Worm (Caenorhabditis elegans): ENCODE measurements around the gene ser-1.

The ser-1 gene

ce11 chrX:16618727-16619126, 39.2 kb downstream of the ser-1 start (continued):
- TF ChIP-seq D2030.7 (GFP tag; IDR thresholded peaks at IDR 0.05) (no peak), attf-5 (GFP tag; optimal IDR thresholded peaks at IDR 0.05) (no peak), F23B12.7 (tag; optimal IDR thresholded peaks at IDR 0.05; ENCODE audit: insufficient read depth) (no peak), snpc-1.3 (tag; optimal IDR thresholded peaks at IDR 0.05; ENCODE audit: insufficient read depth) (no peak), F49E8.2 (tag; optimal IDR thresholded peaks at IDR 0.05; ENCODE audit: insufficient read depth) (no peak), aptf-3 (GFP tag; IDR thresholded peaks at IDR 0.05) (no peak), athp-1 (tag; optimal IDR thresholded peaks at IDR 0.05) (no peak), Y56A3A.18 (GFP tag; IDR thresholded peaks at IDR 0.05) (no peak)

ce11 chrX:16619158-16619557, 39.6 kb downstream of the ser-1 start:
- TF ChIP-seq him-1 (tag; optimal IDR thresholded peaks at IDR 0.05) (peak; percentile 45), ceh-40 (GFP tag; IDR thresholded peaks at IDR 0.05) (0 out of 2 replicates have a peak, but pooled peaks have one; percentile 74), snpc-3.4 (tag; optimal IDR thresholded peaks at IDR 0.05) (peak; percentile 61), ztf-6 (GFP tag; IDR thresholded peaks at IDR 0.05) (0 out of 2 replicates have a peak, but pooled peaks have one; percentile 45), unc-130 (GFP tag; optimal IDR thresholded peaks at IDR 0.05) (peak; percentile 45), cebp-2 (GFP tag; IDR thresholded peaks at IDR 0.05) (0 out of 2 replicates have a peak, but pooled peaks have one; percentile 74), bed-2 (GFP tag; IDR thresholded peaks at IDR 0.05) (peak; percentile 52; the same call in 1 of the 2 replicates), rec-8 (tag; optimal IDR thresholded peaks at IDR 0.05) (peak; percentile 66 to 81), hlh-12 (tag; optimal IDR thresholded peaks at IDR 0.05) (peak; percentile 45), pbrm-1 (GFP tag; IDR thresholded peaks at IDR 0.05) (peak; percentile 70), F55B11.4 (tag; optimal IDR thresholded peaks at IDR 0.05; ENCODE audit: borderline replicate concordance, insufficient read depth) (no peak), B0336.3 (GFP tag; IDR thresholded peaks at IDR 0.05) (no peak), ztf-25 (GFP tag; IDR thresholded peaks at IDR 0.05) (peak; percentile 70; the same call in 1 of the 2 replicates), ZK185.1 (tag; optimal IDR thresholded peaks at IDR 0.05; ENCODE audit: poor library complexity, severe bottlenecking) (peak; percentile 42), aptf-3 (GFP tag; IDR thresholded peaks at IDR 0.05) (0 out of 2 replicates have a peak, but pooled peaks have one; percentile 79), hrde-1 (tag; optimal IDR thresholded peaks at IDR 0.05; ENCODE audit: borderline replicate concordance) (peak; percentile 62), snpc-1.1 (tag; optimal IDR thresholded peaks at IDR 0.05; ENCODE audit: insufficient read depth) (peak; percentile 52), akir-1 (GFP tag; optimal IDR thresholded peaks at IDR 0.05) (no peak), Y79H2A.3 (GFP tag; conservative IDR thresholded peaks at IDR 0.05) (no peak), T26A5.8 (tag; optimal IDR thresholded peaks at IDR 0.05) (peak; percentile 24), sdz-38 (tag; optimal IDR thresholded peaks at IDR 0.05) (no peak), lag-1 (GFP tag; IDR thresholded peaks at IDR 0.05) (no peak), egl-44 (GFP tag; IDR thresholded peaks at IDR 0.05) (peak; percentile 65; the same call in 1 of the 2 replicates), pha-4 (tag; optimal IDR thresholded peaks at IDR 0.05) (no peak), T07F8.4 (tag; optimal IDR thresholded peaks at IDR 0.05) (peak; percentile 54), sea-2 (GFP tag; IDR thresholded peaks at IDR 0.05) (no peak), ets-4 (GFP tag; optimal IDR thresholded peaks at IDR 0.05) (no peak), nhr-179 (tag; optimal IDR thresholded peaks at IDR 0.05) (peak; percentile 8), mxl-1 (tag; optimal IDR thresholded peaks at IDR 0.05) (peak; percentile 60), ztf-26 (tag; optimal IDR thresholded peaks at IDR 0.05) (peak; percentile 34), tlf-1 (GFP tag; optimal IDR thresholded peaks at IDR 0.05) (peak; percentile 30), madf-10 (tag; optimal IDR thresholded peaks at IDR 0.05) (peak; percentile 53), madf-3 (GFP tag; IDR thresholded peaks at IDR 0.05) (no peak), egrh-3 (GFP tag; IDR thresholded peaks at IDR 0.05) (no peak), tbp1 (GFP tag; optimal IDR thresholded peaks at IDR 0.05) (peak; percentile 89), lsy-27 (tag; optimal IDR thresholded peaks at IDR 0.05; ENCODE audit: borderline replicate concordance, insufficient read depth) (no peak), unc-62 (GFP tag; optimal IDR thresholded peaks at IDR 0.05) (no peak), ceh-58 (GFP tag; IDR thresholded peaks at IDR 0.05) (no peak)

Data from whole organism, young adult.